Fruit fly (Drosophila melanogaster): ENCODE measurements around the gene CG31106.

CG31106 gene

DNA sequence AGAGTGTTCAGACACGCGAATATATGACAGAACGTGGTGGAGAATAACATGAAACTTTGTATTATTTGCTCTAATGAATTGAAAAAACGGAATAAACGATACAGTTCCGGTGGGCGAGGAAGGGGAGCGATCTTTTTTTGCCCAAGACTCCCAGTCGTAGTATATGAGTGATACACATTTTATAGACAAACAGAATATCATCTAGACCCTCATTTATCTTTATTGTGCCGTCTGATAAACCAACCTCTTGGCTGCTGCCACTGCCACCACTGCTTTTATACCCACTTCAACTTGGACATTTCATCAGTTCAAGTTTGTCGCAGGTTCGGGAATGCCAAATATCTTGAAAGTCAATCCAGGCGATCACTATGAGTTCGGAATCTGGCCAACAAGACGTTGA is at the start of gene CG31106:
TSS of gene CG31106 (plus strand) at position 301 of the 400 bp plus-strand sequence.
- TF ChIP-seq ttk (optimal IDR thresholded peaks at IDR 0.05), result no peak
- TF ChIP-seq Sin3A (optimal IDR thresholded peaks at IDR 0.05), result no peak
- TF ChIP-seq h (optimal IDR thresholded peaks at IDR 0.05), result no peak
- no peak for TF ChIP-seq psq (optimal IDR thresholded peaks at IDR 0.05)
- TF ChIP-seq insv (optimal IDR thresholded peaks at IDR 0.05), result no peak
- no peak for TF ChIP-seq Myc (optimal IDR thresholded peaks at IDR 0.05)

DNA sequence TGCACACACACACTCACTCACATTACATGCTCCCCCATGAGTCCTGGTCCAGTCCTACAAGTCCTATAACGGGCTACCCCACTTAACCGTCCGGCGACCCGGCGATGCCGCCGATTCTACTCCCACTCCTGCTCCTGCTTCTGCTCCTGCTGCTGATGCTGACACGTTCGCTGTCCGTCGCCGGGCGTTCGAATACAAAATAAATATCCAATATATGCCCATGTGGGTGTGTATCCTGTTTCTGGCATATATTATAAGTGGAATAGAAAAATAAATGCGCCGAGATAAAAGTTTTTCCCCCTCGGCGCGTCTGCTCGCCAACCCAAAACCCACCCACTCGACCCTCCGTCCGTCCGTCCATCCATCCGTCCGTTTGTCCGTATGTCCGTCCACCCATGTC is 49.3 kb upstream of the CG31106 start:
- TF ChIP-seq Sin3A (optimal IDR thresholded peaks at IDR 0.05) (no peak), psq (optimal IDR thresholded peaks at IDR 0.05) (no peak), Myc (optimal IDR thresholded peaks at IDR 0.05) (no peak), insv (optimal IDR thresholded peaks at IDR 0.05) (no peak), ttk (optimal IDR thresholded peaks at IDR 0.05) (no peak)

DNA sequence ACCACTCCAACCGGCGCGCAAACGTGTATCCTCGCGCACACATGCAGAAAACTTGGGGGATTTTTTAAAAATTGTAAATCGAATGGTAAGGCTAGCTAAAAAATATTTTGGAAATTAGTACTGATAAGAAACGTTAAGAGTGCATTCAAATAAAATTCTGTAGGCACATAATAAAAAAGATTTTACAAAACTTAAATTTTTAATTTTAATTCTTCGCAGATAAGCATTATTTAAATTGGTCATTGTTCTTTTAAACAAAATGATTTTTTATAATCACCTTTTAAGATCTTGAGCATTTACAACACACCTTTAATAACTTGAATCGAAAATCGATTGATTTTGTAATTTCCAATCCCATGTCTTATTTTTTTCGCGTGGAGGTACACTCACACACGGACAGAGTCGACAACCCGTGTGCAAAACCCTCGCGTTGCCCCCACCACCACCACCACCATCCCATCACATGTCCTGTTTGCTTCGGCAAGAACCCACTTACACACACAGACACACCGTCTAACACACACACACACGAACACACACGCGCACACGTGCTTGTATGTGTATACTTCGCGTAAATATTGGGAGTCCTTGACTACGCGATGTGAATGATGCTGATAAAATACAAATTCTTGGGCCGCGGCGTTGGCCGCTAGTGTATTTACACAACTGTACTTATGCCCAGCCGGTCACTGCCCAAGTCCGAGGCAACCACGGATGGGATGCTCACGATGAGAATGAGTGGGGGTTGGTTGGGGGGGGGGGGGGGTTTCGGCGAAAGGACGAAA is 48.5 kb upstream of the CG31106 start:
- TF ChIP-seq h (optimal IDR thresholded peaks at IDR 0.05) (no peak), Myc (optimal IDR thresholded peaks at IDR 0.05) (no peak), psq (optimal IDR thresholded peaks at IDR 0.05) (no peak), insv (optimal IDR thresholded peaks at IDR 0.05) (no peak), Sin3A (optimal IDR thresholded peaks at IDR 0.05) (no peak), ttk (optimal IDR thresholded peaks at IDR 0.05) (no peak)

DNA sequence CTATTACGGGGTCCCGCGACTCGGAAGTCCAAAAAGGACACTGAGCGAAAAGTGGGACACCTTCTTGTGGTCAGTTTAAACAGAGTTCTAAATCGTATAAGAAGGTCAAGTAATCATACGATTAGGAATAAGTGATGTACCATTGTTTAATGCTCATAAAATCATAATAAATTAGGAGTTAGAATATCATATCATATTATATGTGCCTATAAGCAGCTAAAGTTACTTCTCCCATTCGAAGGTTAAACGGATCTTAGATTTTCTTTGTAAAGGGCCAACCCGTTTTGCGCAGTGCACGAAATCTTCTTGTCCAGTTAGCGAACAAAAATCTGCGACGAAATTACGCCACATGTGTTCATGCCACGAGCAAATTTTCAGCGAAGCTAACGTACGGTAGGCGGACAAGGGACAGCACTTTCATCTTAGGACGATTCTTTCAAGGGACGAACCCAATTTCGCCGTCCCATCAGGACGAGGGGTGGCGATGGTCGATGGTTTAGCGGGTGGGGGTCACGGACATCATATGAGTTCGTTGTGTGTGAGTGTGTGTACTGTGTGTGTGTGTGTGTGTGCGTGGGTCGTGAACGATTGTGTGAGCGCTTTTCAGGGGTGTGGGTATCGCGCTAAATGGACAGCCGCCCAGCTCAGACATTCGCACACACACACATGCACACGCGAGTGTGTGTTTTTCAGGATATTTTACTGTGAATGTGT is 47.7 kb upstream of the CG31106 start:
- TF ChIP-seq Sin3A (optimal IDR thresholded peaks at IDR 0.05), result no peak
- no peak for TF ChIP-seq h (optimal IDR thresholded peaks at IDR 0.05)
- no peak for TF ChIP-seq psq (optimal IDR thresholded peaks at IDR 0.05)
- TF ChIP-seq insv (optimal IDR thresholded peaks at IDR 0.05), result no peak
- no peak for TF ChIP-seq ttk (optimal IDR thresholded peaks at IDR 0.05)
- no peak for TF ChIP-seq Myc (optimal IDR thresholded peaks at IDR 0.05)

DNA sequence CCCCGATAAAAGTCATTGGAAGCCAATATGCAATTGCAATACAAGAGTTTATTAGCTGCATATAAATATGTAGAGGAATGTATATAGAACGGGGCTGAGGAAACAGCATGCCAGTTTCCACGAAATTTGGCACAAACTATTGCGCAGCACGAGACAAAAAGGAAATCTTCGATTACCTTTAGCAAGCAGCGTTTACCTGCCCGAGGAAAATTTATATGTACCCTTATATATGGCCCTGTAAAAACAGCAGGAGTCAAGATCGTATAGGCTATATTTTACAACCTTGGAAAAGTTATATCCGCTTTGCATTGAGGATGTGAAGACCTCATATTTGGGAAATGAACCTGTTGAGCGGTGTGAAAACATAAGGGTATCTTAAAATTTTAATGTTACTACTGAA is 43.7 kb upstream of the CG31106 start:
- no peak for TF ChIP-seq Myc (optimal IDR thresholded peaks at IDR 0.05)

DNA sequence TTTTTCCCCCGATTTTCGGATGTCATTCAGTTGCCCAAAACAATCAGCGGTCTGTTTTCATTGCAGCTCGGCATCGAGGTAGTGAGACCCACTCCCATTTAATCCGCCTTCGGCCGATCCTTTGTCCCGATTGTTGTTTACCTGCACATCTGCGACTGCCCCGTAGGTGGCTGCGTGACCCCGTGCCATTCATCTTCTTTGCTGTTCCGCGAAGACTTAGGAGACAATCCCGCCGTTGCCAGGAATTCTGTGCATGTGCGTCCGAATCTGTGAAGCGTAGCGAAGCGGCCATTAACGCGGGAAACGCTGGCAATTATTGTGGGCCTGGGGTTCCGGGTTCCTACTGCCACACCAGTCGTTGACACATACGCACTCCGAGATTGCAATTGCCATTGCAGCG is 43.1 kb upstream of the CG31106 start:
- TF ChIP-seq h (optimal IDR thresholded peaks at IDR 0.05) (no peak), psq (optimal IDR thresholded peaks at IDR 0.05) (no peak)

DNA sequence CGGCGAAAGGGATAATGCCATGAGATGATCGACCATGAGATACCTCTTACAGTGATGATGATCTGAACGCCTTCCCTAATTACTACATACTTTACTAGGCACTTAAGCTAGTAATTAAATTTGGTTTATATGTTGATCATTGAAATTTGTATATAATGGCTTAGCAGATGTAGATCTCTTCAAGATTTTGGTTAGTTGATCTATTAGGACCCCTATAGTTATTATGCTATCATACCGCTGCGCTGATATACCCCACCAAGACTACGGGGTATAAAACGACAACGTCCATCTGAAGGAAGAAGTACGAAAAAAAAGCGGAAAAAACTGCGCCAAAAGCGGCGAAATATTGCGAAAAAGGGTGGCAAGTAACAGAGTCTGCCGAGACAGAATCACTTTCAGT is 41.9 kb upstream of the CG31106 start:
- TF ChIP-seq Sin3A (optimal IDR thresholded peaks at IDR 0.05) (no peak), insv (optimal IDR thresholded peaks at IDR 0.05) (no peak), psq (optimal IDR thresholded peaks at IDR 0.05) (no peak), h (optimal IDR thresholded peaks at IDR 0.05) (no peak), Myc (optimal IDR thresholded peaks at IDR 0.05) (no peak), ttk (optimal IDR thresholded peaks at IDR 0.05) (no peak)

DNA sequence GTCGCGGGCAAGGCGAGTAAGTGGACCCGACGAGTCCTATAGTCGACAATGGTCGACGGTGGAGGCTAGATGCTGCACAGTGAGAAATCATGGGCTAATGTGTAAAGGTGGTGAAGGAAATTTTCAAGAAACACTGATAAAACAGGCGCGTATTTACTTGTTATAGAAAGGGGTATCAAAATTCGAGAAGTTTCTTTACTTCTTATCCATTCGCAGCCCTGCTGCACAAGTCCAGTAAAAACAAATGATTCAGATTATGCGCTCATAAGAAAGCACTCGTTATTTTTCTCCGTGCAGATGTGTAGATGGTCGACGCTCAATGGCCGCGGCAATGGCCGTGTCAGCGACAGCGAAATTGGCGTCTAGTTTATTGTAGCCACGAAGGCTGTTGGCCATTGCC is 39.6 kb upstream of the CG31106 start:
- no peak for TF ChIP-seq insv (optimal IDR thresholded peaks at IDR 0.05)
- no peak for TF ChIP-seq ttk (optimal IDR thresholded peaks at IDR 0.05)
- no peak for TF ChIP-seq Sin3A (optimal IDR thresholded peaks at IDR 0.05)
- no peak for TF ChIP-seq Myc (optimal IDR thresholded peaks at IDR 0.05)
- no peak for TF ChIP-seq h (optimal IDR thresholded peaks at IDR 0.05)
- no peak for TF ChIP-seq psq (optimal IDR thresholded peaks at IDR 0.05)

DNA sequence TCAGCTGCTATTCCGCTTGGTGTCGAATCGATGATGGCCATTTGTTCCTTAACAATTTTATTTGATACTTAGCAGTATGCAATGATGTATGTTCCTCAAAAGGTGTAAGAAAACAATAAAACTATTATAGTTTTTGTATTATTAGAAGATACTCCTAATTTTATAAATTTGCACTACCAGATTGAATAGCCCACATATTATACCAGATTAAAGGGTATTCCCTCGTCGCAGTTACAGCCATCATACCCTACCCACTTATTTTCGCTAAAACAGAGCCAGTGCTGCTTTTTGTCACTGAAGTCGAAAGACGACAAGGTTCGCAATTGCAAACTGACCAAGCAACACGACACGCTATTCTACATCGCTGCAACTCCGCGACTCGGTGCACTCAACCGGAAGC is 38.7 kb upstream of the CG31106 start:
- no peak for TF ChIP-seq h (optimal IDR thresholded peaks at IDR 0.05)
- no peak for TF ChIP-seq insv (optimal IDR thresholded peaks at IDR 0.05)
- TF ChIP-seq Myc (optimal IDR thresholded peaks at IDR 0.05), result no peak
- no peak for TF ChIP-seq Sin3A (optimal IDR thresholded peaks at IDR 0.05)
- TF ChIP-seq psq (optimal IDR thresholded peaks at IDR 0.05), result no peak
- TF ChIP-seq ttk (optimal IDR thresholded peaks at IDR 0.05), result no peak

DNA sequence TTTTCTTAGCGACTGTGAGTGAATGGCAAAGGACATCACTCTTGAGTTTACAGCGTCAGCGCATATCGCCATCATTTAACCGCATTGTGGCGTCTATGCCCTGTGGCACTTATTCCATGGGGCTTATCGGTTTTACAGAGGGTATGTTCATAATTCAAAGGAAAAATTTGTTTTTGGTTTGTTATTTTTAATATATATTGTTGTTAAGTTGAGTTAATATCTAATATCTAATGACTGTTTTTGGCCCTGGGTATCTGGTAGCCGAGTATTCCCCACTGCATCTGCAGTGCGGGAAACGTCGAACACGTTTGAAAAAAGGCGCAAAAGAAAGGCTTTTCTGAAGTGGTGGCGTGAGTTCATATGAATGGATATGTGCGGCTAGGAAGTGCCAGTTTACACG is 37.6 kb upstream of the CG31106 start:
- TF ChIP-seq Sin3A (optimal IDR thresholded peaks at IDR 0.05) (no peak), ttk (optimal IDR thresholded peaks at IDR 0.05) (no peak), Myc (optimal IDR thresholded peaks at IDR 0.05) (no peak), psq (optimal IDR thresholded peaks at IDR 0.05) (no peak), insv (optimal IDR thresholded peaks at IDR 0.05) (no peak), h (optimal IDR thresholded peaks at IDR 0.05) (no peak)

DNA sequence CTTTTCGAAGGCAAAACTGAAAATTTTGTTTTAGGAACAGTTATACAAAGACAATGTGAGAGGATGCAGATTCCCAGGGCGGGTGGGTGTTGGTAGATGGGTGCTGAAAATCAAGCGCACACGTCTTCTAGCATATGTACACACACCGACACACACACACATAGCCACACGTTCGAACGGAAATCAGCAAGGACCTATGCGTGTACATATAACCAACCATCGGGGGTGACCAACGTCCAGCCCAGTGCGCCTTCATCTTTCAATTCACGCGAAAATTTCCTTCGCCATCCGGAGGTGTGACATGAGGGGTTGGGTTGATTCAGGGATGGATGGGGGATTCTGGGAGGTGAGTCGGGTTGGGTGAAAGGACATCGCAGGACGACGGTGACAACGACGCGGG is 34.7 kb upstream of the CG31106 start:
- TF ChIP-seq psq (optimal IDR thresholded peaks at IDR 0.05), result no peak
- TF ChIP-seq insv (optimal IDR thresholded peaks at IDR 0.05), result no peak
- TF ChIP-seq ttk (optimal IDR thresholded peaks at IDR 0.05), result no peak
- TF ChIP-seq Sin3A (optimal IDR thresholded peaks at IDR 0.05), result no peak
- no peak for TF ChIP-seq h (optimal IDR thresholded peaks at IDR 0.05)
- TF ChIP-seq Myc (optimal IDR thresholded peaks at IDR 0.05), result no peak

DNA sequence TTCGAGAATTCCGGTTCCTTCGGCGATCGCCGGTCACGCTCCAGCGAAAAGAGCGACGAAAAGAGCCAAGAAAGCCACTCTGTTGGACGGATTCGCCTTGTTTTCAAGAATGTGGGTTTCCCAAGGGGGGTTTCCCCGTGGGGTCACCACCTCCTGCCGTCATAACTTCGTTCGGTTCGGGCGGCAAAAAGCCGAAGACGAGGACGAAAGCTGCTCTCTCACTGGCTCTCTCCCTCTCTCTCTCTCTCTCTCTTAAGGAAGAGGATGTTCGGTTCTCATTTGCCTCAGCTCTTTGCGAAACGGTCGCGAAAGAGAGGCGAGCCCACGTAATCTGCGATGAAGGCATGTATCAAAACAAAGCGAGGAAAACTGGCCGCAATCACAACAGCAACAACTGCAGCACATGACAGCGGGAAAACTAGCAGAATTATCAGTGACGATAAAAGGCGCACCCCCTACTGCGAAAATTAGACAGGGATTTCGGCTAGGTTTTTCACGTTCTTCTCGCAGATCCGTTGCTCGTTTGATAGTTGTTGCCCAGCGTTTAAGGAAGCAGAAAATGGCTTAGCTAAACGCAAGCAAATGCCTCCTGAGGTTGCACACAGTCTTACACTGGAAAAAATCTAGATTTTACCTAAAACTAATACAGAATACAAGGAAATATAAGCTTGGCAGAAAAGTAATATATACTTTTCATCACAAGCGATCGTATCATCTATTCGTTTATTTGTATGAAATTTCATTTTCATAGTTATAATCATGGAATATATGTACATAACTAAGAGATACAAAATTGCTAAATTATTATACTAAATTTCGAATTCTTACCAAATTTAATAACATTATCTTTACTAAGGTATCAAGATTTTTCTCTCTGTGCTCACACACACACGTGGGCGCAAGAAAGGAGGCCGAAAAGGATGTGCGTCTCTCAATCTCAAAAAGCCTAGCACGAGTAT is 32.3 kb upstream of the CG31106 start, which contains the start of gene dan:
TSS of gene dan (plus strand) at position 900 of the 959 bp plus-strand sequence.
- TF ChIP-seq ttk (optimal IDR thresholded peaks at IDR 0.05) (no peak), psq (optimal IDR thresholded peaks at IDR 0.05) (no peak), insv (optimal IDR thresholded peaks at IDR 0.05) (no peak), Sin3A (optimal IDR thresholded peaks at IDR 0.05) (no peak), h (optimal IDR thresholded peaks at IDR 0.05) (no peak), Myc (optimal IDR thresholded peaks at IDR 0.05) (no peak)
